Fruit fly (Drosophila melanogaster) S2 (cell line): ENCODE data around the gene CG13126.
A peak's percentile ranks its signal among the peaks of the same experiment; 100 is the strongest.

Experiments
- CG8478 ChIP-seq: fragments of >200 bp; optimal IDR thresholded peaks from 2 replicates; lab custom pipeline; 2018
- CTCF ChIP-seq, 2 experiments: fragments of >200 bp; optimal IDR thresholded peaks; 2 replicates each; lab custom pipeline; 2018

CG13126 gene

dm6 chr2L:9937908-9938307 lies 16.1 kb downstream of the CG13126 start, which contains the start of gene Arglu1:
Arglu1 (minus strand) TSS chr2L:9938134.
- no peak for TF ChIP-seq CG8478 (lab: Kevin White, UChicago)
- no peak for TF ChIP-seq CTCF (optimal IDR thresholded peaks at IDR 0.05; lab: Kevin White, UChicago)

- no peak for TF ChIP-seq CG8478 (lab: Kevin White, UChicago)
- TF ChIP-seq CTCF (optimal IDR thresholded peaks at IDR 0.05; lab: Kevin White, UChicago), result no peak
Observed at dm6 chr2L:9933063-9933462, 20.9 kb downstream of the CG13126 start, which contains the start of gene Cpr30F. Cpr30F (minus strand) TSS chr2L:9933163.

DNA sequence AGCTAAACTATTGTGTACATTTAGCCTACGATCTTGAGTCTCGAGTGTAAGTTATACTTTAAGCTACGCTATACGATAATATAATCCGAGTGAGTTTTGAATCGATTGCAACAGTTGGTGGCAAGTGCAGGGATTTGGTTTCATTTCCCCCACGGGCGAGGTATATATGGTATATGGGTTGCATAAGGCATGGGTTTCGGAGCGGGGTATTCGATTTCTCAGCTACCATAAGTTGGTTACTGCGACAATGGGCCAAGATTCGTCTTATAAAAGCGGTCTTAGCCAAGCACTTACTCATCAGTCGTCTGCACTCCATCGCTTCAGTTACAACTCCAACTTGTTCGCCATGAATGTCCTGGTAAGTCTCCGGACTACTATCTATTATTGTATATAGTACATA lies 23.7 kb downstream of the CG13126 start, which contains the start of gene CG42367:
Gene CG42367, plus strand, starts transcription at position 301 of the 400 bp plus-strand sequence.
- TF ChIP-seq CG8478 (lab: Kevin White, UChicago), result no peak
- TF ChIP-seq CTCF (optimal IDR thresholded peaks at IDR 0.05; lab: Kevin White, UChicago), result no peak

- TF ChIP-seq CTCF (optimal IDR thresholded peaks at IDR 0.05; lab: Kevin White, UChicago) (no peak), CG8478 (lab: Kevin White, UChicago) (no peak)
Observed at dm6 chr2L:9924765-9925164, 29.2 kb downstream of the CG13126 start, which contains the start of the genes TbCMF46 and CG42366. TbCMF46 (minus strand) TSS chr2L:9924865. CG42366 (plus strand) TSS chr2L:9925161.

DNA sequence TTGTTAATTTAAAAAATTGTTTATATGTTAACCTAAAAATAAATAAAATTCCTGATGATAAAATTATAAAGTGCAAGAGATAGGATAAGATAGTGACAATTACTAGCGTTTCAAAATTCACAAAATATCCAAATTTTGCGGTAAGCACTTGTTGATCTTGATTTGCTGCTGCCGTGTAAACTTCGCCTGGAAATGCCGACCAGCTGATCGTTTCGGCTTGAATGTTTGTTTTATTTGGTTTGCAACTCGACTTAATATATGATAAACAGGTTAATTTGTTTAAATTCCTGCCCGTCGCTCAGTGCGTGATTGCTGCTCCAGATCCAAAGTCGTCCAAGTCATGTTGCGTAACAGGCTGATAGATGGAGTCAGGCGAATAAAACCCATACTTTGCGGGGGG lies 32.6 kb downstream of the CG13126 start, which contains the start of gene CG4592:
Gene CG4592, plus strand, starts transcription at position 233 of the 400 bp plus-strand sequence.
- no peak for TF ChIP-seq CG8478 (lab: Kevin White, UChicago)
- TF ChIP-seq CTCF (optimal IDR thresholded peaks at IDR 0.05; lab: Kevin White, UChicago), result no peak

DNA sequence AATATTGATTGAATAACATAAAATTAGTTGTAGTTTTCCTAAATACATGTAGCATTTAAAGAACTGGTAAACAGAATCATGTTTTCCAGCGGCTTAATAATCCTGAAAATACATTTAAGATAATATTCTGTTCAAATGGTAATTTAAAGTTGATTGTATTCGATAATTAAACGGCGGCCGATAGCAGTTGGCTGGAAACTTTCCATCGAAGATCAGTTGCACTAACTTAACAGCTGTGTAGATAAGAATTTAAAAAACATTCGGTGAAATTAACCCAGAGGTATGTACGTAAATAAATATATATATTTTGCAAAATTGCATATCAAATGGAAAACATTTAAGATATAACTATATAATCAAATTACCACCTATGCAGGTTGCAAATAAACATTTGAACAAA lies 34.0 kb downstream of the CG13126 start, which contains the start of gene CG4594:
Gene CG4594, plus strand, starts transcription at position 212 of the 400 bp plus-strand sequence.
- TF ChIP-seq CTCF (optimal IDR thresholded peaks at IDR 0.05; lab: Kevin White, UChicago), result no peak
- TF ChIP-seq CG8478 (lab: Kevin White, UChicago), result no peak

DNA sequence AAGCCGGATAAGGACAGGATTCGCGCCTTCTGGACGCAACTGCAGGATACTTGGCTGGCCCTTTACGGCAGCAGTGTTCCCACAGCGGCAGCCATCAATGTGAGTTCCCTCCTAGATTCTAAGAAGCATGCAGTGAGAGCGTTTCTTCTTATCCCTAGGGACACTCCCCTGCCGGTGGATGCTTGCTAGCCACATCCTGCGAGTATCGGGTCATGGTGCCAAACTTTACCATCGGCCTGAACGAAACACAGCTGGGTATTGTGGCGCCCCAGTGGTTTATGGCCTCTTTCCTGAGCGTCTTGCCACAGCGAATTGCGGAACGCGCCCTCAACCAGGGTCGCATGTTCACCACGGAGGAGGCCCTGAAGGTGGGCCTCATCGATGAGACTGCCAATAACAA lies 34.8 kb downstream of the CG13126 start:
- TF ChIP-seq CG8478 (lab: Kevin White, UChicago) (no peak), CTCF (optimal IDR thresholded peaks at IDR 0.05; lab: Kevin White, UChicago) (no peak)

dm6 chr2L:9918020-9918959 lies 35.7 kb downstream of the CG13126 start, which contains the start of the genes CG5885 and CG4598:
CG5885 (minus strand) TSS chr2L:9918330.
CG4598 (plus strand) TSS chr2L:9918618.
- TF ChIP-seq CTCF (optimal IDR thresholded peaks at IDR 0.05; lab: Kevin White, UChicago) (peak in 1 of 2 experiments; percentile 29), CG8478 (lab: Kevin White, UChicago) (no peak)

DNA sequence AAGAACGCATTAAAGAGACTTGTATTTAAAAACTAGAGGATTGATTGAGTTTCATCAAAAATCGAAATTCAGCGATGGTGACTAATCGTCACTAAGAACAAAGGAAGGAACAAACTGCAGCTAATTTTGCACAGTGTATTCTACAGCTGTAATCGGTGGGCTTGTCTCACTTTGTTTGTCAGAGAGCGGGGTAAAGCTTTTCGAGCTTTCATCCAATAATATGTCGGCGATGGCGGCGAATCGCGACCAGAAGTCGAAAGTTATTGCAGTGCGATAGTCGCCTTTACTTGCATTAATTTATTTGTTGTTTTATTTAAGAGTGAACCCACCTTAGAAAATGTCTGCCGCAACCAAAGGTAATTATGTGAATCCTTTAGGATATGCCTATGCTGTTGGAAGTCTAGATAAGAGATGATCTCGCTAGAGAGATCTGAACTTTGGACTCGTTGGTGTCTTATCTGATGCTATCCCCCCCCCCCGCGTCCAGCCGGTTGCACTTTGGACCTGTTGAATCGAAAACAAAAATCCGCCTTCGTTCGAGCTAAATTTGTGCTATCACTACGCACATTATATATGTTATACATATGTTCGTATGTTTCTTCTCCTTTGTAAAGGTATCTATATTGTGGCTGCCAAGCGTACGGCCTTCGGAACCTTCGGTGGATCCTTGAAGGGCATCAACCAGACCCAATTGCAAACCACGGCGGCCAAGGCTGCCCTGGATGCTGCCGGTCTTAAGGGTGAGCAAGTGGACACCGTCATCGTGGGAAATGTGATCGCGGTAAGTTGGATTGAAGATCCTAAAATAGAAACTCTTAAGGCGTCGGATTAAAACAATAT lies 38.8 kb downstream of the CG13126 start, which contains the start of gene yip2:
Gene yip2, plus strand, starts transcription at position 243 of the 840 bp plus-strand sequence.
- TF ChIP-seq CTCF (optimal IDR thresholded peaks at IDR 0.05; lab: Kevin White, UChicago) (no peak), CG8478 (lab: Kevin White, UChicago) (no peak)

dm6 chr2L:9912570-9913260 lies 41.3 kb downstream of the CG13126 start, which contains the start of the genes Etl1 and Srp54:
Etl1 (minus strand) TSS chr2L:9912608.
Srp54 (plus strand) TSS chr2L:9912911.
- no peak for TF ChIP-seq CTCF (optimal IDR thresholded peaks at IDR 0.05; lab: Kevin White, UChicago)
- no peak for TF ChIP-seq CG8478 (lab: Kevin White, UChicago)

dm6 chr2L:9911783-9912182 lies 42.2 kb downstream of the CG13126 start:
- no peak for TF ChIP-seq CTCF (optimal IDR thresholded peaks at IDR 0.05; lab: Kevin White, UChicago)

- TF ChIP-seq CG8478 (lab: Kevin White, UChicago), result no peak
- TF ChIP-seq CTCF (optimal IDR thresholded peaks at IDR 0.05; lab: Kevin White, UChicago), result no peak
Observed at dm6 chr2L:9908468-9908967, 45.5 kb downstream of the CG13126 start, which contains the start of gene CG13124. CG13124 (minus strand) TSS chr2L:9908633.
